Worm (Caenorhabditis elegans) whole organism, L2 larva: ENCODE measurements around the gene Y57E12B.11.

ENCODE experiments used
- C34F6.9 ChIP-seq: fragments of 150-350 bp; optimal IDR thresholded peaks from 2 replicates; lab custom pipeline; 2014; ENCODE audit warnings: missing biosample characterization, missing genetic modification characterization
- F13H6.1 ChIP-seq: sonication (generic microtip); optimal IDR thresholded peaks from 2 replicates; lab custom pipeline; 2016; ENCODE audit warnings: missing genetic modification characterization, missing compliant biosample characterization
- R02D3.7 ChIP-seq: fragments of 150-350 bp; optimal IDR thresholded peaks from 2 replicates; lab custom pipeline; 2014; ENCODE audit warnings: missing biosample characterization, missing genetic modification characterization
- Y55F3AM.14 ChIP-seq: fragments of 200-800 bp; sonication (Bioruptor generic); optimal IDR thresholded peaks from 2 replicates; lab custom pipeline; 2018; ENCODE audit warnings: mild to moderate bottlenecking, missing genetic modification characterization, missing compliant biosample characterization
- ZK546.5 ChIP-seq: sonication (generic microtip); optimal IDR thresholded peaks from 2 replicates; lab custom pipeline; 2017; ENCODE audit warnings: missing biosample characterization, missing genetic modification characterization
- aly-2 ChIP-seq: fragments of 150-350 bp; optimal IDR thresholded peaks from 2 replicates; lab custom pipeline; 2014; ENCODE audit warnings: missing biosample characterization, missing genetic modification characterization
- ama-1 ChIP-seq: fragments of 150-350 bp; optimal IDR thresholded peaks from 2 replicates; lab custom pipeline; 2018; ENCODE audit warnings: inconsistent platforms
- ceh-16 ChIP-seq: fragments of 150-350 bp; optimal IDR thresholded peaks from 2 replicates; lab custom pipeline; 2014; ENCODE audit warnings: missing biosample characterization, missing genetic modification characterization
- ceh-82 ChIP-seq: fragments of 150-350 bp; optimal IDR thresholded peaks from 2 replicates; lab custom pipeline; 2014; ENCODE audit warnings: missing biosample characterization, missing genetic modification characterization
- crh-2 ChIP-seq: sonication (generic microtip); optimal IDR thresholded peaks from 2 replicates; lab custom pipeline; 2017; ENCODE audit warnings: missing biosample characterization, missing genetic modification characterization
- elt-1 ChIP-seq: fragments of 150-350 bp; optimal IDR thresholded peaks from 2 replicates; lab custom pipeline; 2014; ENCODE audit warnings: missing biosample characterization, missing genetic modification characterization
- elt-3 ChIP-seq: sonication (generic microtip); optimal IDR thresholded peaks from 2 replicates; lab custom pipeline; 2017; ENCODE audit warnings: missing biosample characterization, missing genetic modification characterization
- fos-1 ChIP-seq: fragments of 150-350 bp; optimal IDR thresholded peaks from 2 replicates; lab custom pipeline; 2014; ENCODE audit warnings: missing biosample characterization, missing genetic modification characterization
- lin-13 ChIP-seq: fragments of 150-350 bp; optimal IDR thresholded peaks from 2 replicates; lab custom pipeline; 2014; ENCODE audit warnings: missing biosample characterization, missing genetic modification reagents, missing genetic modification characterization
- lin-39 ChIP-seq: fragments of 150-350 bp; optimal IDR thresholded peaks from 2 replicates; lab custom pipeline; 2014; ENCODE audit warnings: missing biosample characterization, missing genetic modification reagents, missing genetic modification characterization
- mab-5 ChIP-seq: fragments of 150-350 bp; optimal IDR thresholded peaks from 2 replicates; lab custom pipeline; 2014; ENCODE audit warnings: missing biosample characterization, missing genetic modification characterization
- mbf-1 ChIP-seq: sonication (generic microtip); optimal IDR thresholded peaks from 2 replicates; lab custom pipeline; 2017; ENCODE audit warnings: missing biosample characterization, missing genetic modification characterization
- mdl-1 ChIP-seq, 2 experiments: fragments of 150-350 bp in 1 of 2; sonication (generic microtip) in 1 of 2; optimal IDR thresholded peaks; 2 replicates each; lab custom pipeline; 2017; ENCODE audit warnings: missing biosample characterization in 2 of 2, missing genetic modification characterization in 2 of 2
- nhr-10 ChIP-seq: sonication (generic microtip); optimal IDR thresholded peaks from 2 replicates; lab custom pipeline; 2017; ENCODE audit warnings: missing biosample characterization, missing genetic modification characterization
- nhr-11 ChIP-seq: fragments of 150-350 bp; optimal IDR thresholded peaks from 2 replicates; lab custom pipeline; 2014; ENCODE audit warnings: missing biosample characterization, missing genetic modification characterization
- nhr-12 ChIP-seq: fragments of 150-350 bp; optimal IDR thresholded peaks from 2 replicates; lab custom pipeline; 2014; ENCODE audit warnings: missing biosample characterization, missing genetic modification characterization
- nhr-129 ChIP-seq: fragments of 150-350 bp; optimal IDR thresholded peaks from 2 replicates; lab custom pipeline; 2014; ENCODE audit warnings: missing biosample characterization, missing genetic modification characterization
- nhr-21 ChIP-seq: fragments of 150-350 bp; optimal IDR thresholded peaks from 2 replicates; lab custom pipeline; 2014; ENCODE audit warnings: missing biosample characterization, missing genetic modification characterization
- nhr-23 ChIP-seq: fragments of 150-350 bp; optimal IDR thresholded peaks from 2 replicates; lab custom pipeline; 2014; ENCODE audit warnings: missing biosample characterization, missing genetic modification reagents, missing genetic modification characterization
- nhr-237 ChIP-seq: fragments of 150-350 bp; optimal IDR thresholded peaks from 2 replicates; lab custom pipeline; 2014; ENCODE audit warnings: missing biosample characterization, missing genetic modification characterization
- nhr-25 ChIP-seq: fragments of 150-350 bp; sonication (generic microtip); optimal IDR thresholded peaks from 3 replicates; lab custom pipeline; 2014; ENCODE audit warnings: missing biosample characterization, missing genetic modification characterization
- nhr-6 ChIP-seq: fragments of 150-350 bp; optimal IDR thresholded peaks from 2 replicates; lab custom pipeline; 2014; ENCODE audit warnings: missing biosample characterization, missing genetic modification characterization
- peb-1 ChIP-seq: fragments of 150-350 bp; optimal IDR thresholded peaks from 2 replicates; lab custom pipeline; 2014; ENCODE audit warnings: missing biosample characterization, missing genetic modification characterization
- skn-1 ChIP-seq: sonication (generic microtip); optimal IDR thresholded peaks from 2 replicates; lab custom pipeline; 2017; ENCODE audit warnings: missing biosample characterization, missing genetic modification characterization
- sma-3 ChIP-seq: sonication (generic microtip); optimal IDR thresholded peaks from 2 replicates; lab custom pipeline; 2016; ENCODE audit warnings: missing genetic modification reagents, missing genetic modification characterization, missing compliant biosample characterization
- sma-9 ChIP-seq, 2 experiments: fragments of 150-350 bp in 1 of 2; sonication (generic microtip) in 1 of 2; optimal IDR thresholded peaks; 2 replicates each; lab custom pipeline; 2014 to 2016; ENCODE audit warnings: missing genetic modification characterization in 2 of 2, mild to moderate bottlenecking in 1 of 2, missing biosample characterization in 1 of 2, missing compliant biosample characterization in 1 of 2, missing genetic modification reagents in 1 of 2, moderate library complexity in 1 of 2
- snpc-4 ChIP-seq: fragments of 150-350 bp; optimal IDR thresholded peaks from 2 replicates; lab custom pipeline; 2014; ENCODE audit warnings: missing biosample characterization, missing genetic modification characterization
- unc-55 ChIP-seq: fragments of 150-350 bp; sonication (generic microtip); optimal IDR thresholded peaks from 3 replicates; lab custom pipeline; 2014; ENCODE audit warnings: missing biosample characterization, missing genetic modification reagents, missing genetic modification characterization
- zag-1 ChIP-seq: fragments of 150-350 bp; optimal IDR thresholded peaks from 2 replicates; lab custom pipeline; 2014; ENCODE audit warnings: missing biosample characterization, missing genetic modification characterization
- ztf-1 ChIP-seq: fragments of 200-800 bp; sonication (Bioruptor generic); conservative IDR thresholded peaks from 2 replicates; pipeline ENCODE4 v1.3.6; 2022; ENCODE audit warnings: missing genetic modification characterization, missing compliant biosample characterization
- ztf-4 ChIP-seq: fragments of 150-350 bp; optimal IDR thresholded peaks from 2 replicates; lab custom pipeline; 2014; ENCODE audit warnings: missing biosample characterization, missing genetic modification characterization

Y57E12B.11 gene

ce11 chrV:6947442-6947841 lies 2.2 kb downstream of the Y57E12B.11 start, which contains the start of gene Y57E12B.4:
Gene Y57E12B.4, minus strand, starts transcription at chrV:6947542.
- TF ChIP-seq sma-9 (GFP tag; optimal IDR thresholded peaks at IDR 0.05; lab: Kevin White, UChicago) (no peak), sma-9 (tag; optimal IDR thresholded peaks at IDR 0.05; lab: Kevin White, UChicago) (no peak), nhr-12 (tag; lab: Kevin White, UChicago) (no peak)
- TF ChIP-seq, all 48 proteins: peak for 0

ce11 chrV:6935878-6936277 lies 13.8 kb downstream of the Y57E12B.11 start, which contains the start of gene Y57E12B.10:
Gene Y57E12B.10, minus strand, starts transcription at chrV:6935978.
- TF ChIP-seq ceh-16 (tag; lab: Kevin White, UChicago) (no peak), elt-1 (tag; lab: Kevin White, UChicago) (no peak), lin-13 (no peak), lin-39 (no peak), skn-1 (tag; lab: Kevin White, UChicago) (no peak), sma-9 (GFP tag; optimal IDR thresholded peaks at IDR 0.05; lab: Kevin White, UChicago) (no peak), sma-9 (tag; optimal IDR thresholded peaks at IDR 0.05; lab: Kevin White, UChicago) (no peak), nhr-237 (tag; lab: Kevin White, UChicago) (no peak), zag-1 (tag; lab: Kevin White, UChicago) (no peak), ztf-1 (GFP tag; lab: Robert Waterston, UW) (no peak), C34F6.9 (tag; lab: Kevin White, UChicago) (no peak)

- no peak for TF ChIP-seq nhr-237 (tag; lab: Kevin White, UChicago)
- TF ChIP-seq fos-1 (tag; lab: Kevin White, UChicago), result no peak
- no peak for TF ChIP-seq ceh-16 (tag; lab: Kevin White, UChicago)
- no peak for TF ChIP-seq lin-13
- no peak for TF ChIP-seq C34F6.9 (tag; lab: Kevin White, UChicago)
- TF ChIP-seq mdl-1 (tag; optimal IDR thresholded peaks at IDR 0.05; lab: Kevin White, UChicago), result no peak
- no peak for TF ChIP-seq nhr-6 (tag; lab: Kevin White, UChicago)
- no peak for TF ChIP-seq mbf-1
- no peak for TF ChIP-seq aly-2 (tag; lab: Kevin White, UChicago)
- no peak for TF ChIP-seq nhr-25 (tag; lab: Kevin White, UChicago)
- no peak for TF ChIP-seq unc-55
- no peak for TF ChIP-seq nhr-23 (tag; lab: Kevin White, UChicago)
- no peak for TF ChIP-seq sma-3
- TF ChIP-seq peb-1 (tag; lab: Kevin White, UChicago), result no peak
- TF ChIP-seq nhr-21, result no peak
- TF ChIP-seq ceh-82, result no peak
- TF ChIP-seq elt-1 (tag; lab: Kevin White, UChicago), result no peak
- no peak for TF ChIP-seq Y55F3AM.14 (GFP tag; lab: Kevin White, UChicago)
- TF ChIP-seq ama-1 (lab: Kevin White, UChicago), result no peak
- TF ChIP-seq snpc-4, result no peak
Observed at ce11 chrV:6934212-6934611, 15.5 kb downstream of the Y57E12B.11 start, which contains the start of gene lipl-6. Gene lipl-6, minus strand, starts transcription at chrV:6934312.

- TF ChIP-seq F13H6.1 (tag; lab: Kevin White, UChicago) (peak; percentile 44), nhr-129 (peak; percentile 7), ZK546.5 (no peak), nhr-10 (tag; lab: Kevin White, UChicago) (no peak), sma-9 (GFP tag; optimal IDR thresholded peaks at IDR 0.05; lab: Kevin White, UChicago) (peak; percentile 36), sma-9 (tag; optimal IDR thresholded peaks at IDR 0.05; lab: Kevin White, UChicago) (no peak), crh-2 (no peak)
- TF ChIP-seq, all 48 proteins: peak for 3
Observed at ce11 chrV:6930284-6930683, 19.4 kb downstream of the Y57E12B.11 start.

- TF ChIP-seq mab-5 (tag; lab: Kevin White, UChicago) (no peak), aly-2 (tag; lab: Kevin White, UChicago) (no peak), lin-13 (no peak), sma-3 (no peak), nhr-11 (tag; lab: Kevin White, UChicago) (no peak), nhr-12 (tag; lab: Kevin White, UChicago) (no peak), ama-1 (lab: Kevin White, UChicago) (no peak), ztf-4 (tag; lab: Kevin White, UChicago) (no peak), nhr-6 (tag; lab: Kevin White, UChicago) (no peak), nhr-23 (tag; lab: Kevin White, UChicago) (no peak), C34F6.9 (tag; lab: Kevin White, UChicago) (no peak), ztf-1 (GFP tag; lab: Robert Waterston, UW) (no peak), R02D3.7 (tag; lab: Kevin White, UChicago) (no peak), nhr-25 (tag; lab: Kevin White, UChicago) (no peak), elt-3 (no peak)
Observed at ce11 chrV:6928938-6929337, 20.7 kb downstream of the Y57E12B.11 start, which contains the start of gene unc-68. Gene unc-68, minus strand, starts transcription at chrV:6929038.
